Fruit fly (Drosophila melanogaster) whole organism: ENCODE results near the gene Unc-115b.
"Not testable (repeated sequence)": the region's sequence is repeated elsewhere in the genome, so short reads cannot be mapped to it uniquely, and the experiment has no call there.

Experiments
- CG8478 ChIP-seq: fragments of >200 bp; optimal IDR thresholded peaks from 2 replicates; lab custom pipeline; 2018; ENCODE audit warnings: inconsistent platforms
- Dll ChIP-seq: fragments of >200 bp; optimal IDR thresholded peaks from 2 replicates; lab custom pipeline; 2017
- EcR ChIP-seq, 2 experiments: fragments of >200 bp; optimal IDR thresholded peaks; 2 replicates each; lab custom pipeline; 2017; ENCODE audit warnings: missing biosample characterization in 2 of 2, missing genetic modification characterization in 2 of 2, missing genetic modification reagents in 2 of 2
- pan ChIP-seq: fragments of >200 bp; optimal IDR thresholded peaks from 2 replicates; lab custom pipeline; 2017
- psq ChIP-seq: fragments of >200 bp; optimal IDR thresholded peaks from 2 replicates; lab custom pipeline; 2017
- usp ChIP-seq: fragments of >200 bp; optimal IDR thresholded peaks from 2 replicates; lab custom pipeline; 2017; ENCODE audit warnings: missing biosample characterization, missing genetic modification characterization, mixed read lengths

Gene Unc-115b

dm6 chr3R:9703273-9703672 is 10.7 kb upstream of the Unc-115b start:
- TF ChIP-seq usp (GFP tag; lab: Kevin White, UChicago) (no peak), CG8478 (lab: Kevin White, UChicago) (no peak), psq (lab: Kevin White, UChicago) (no peak), EcR (GFP tag; optimal IDR thresholded peaks at IDR 0.05; lab: Kevin White, UChicago) (no peak), pan (lab: Kevin White, UChicago) (no peak), Dll (lab: Kevin White, UChicago) (no peak)

dm6 chr3R:9702567-9702966 is 10.0 kb upstream of the Unc-115b start:
- TF ChIP-seq pan (lab: Kevin White, UChicago), result no peak
- no peak for TF ChIP-seq CG8478 (lab: Kevin White, UChicago)
- no peak for TF ChIP-seq usp (GFP tag; lab: Kevin White, UChicago)
- no peak for TF ChIP-seq EcR (GFP tag; optimal IDR thresholded peaks at IDR 0.05; lab: Kevin White, UChicago)
- no peak for TF ChIP-seq psq (lab: Kevin White, UChicago)
- no peak for TF ChIP-seq Dll (lab: Kevin White, UChicago)

- no peak for TF ChIP-seq pan (lab: Kevin White, UChicago)
- no peak for TF ChIP-seq psq (lab: Kevin White, UChicago)
- TF ChIP-seq Dll (lab: Kevin White, UChicago), result no peak
- no peak for TF ChIP-seq CG8478 (lab: Kevin White, UChicago)
- no peak for TF ChIP-seq EcR (GFP tag; optimal IDR thresholded peaks at IDR 0.05; lab: Kevin White, UChicago)
- no peak for TF ChIP-seq usp (GFP tag; lab: Kevin White, UChicago)
These were observed 9.3 kb upstream of the Unc-115b start for dm6 chr3R:9701897-9702296.

- no peak for TF ChIP-seq CG8478 (lab: Kevin White, UChicago)
- TF ChIP-seq pan (lab: Kevin White, UChicago), result no peak
- TF ChIP-seq Dll (lab: Kevin White, UChicago), result no peak
- TF ChIP-seq EcR (GFP tag; optimal IDR thresholded peaks at IDR 0.05; lab: Kevin White, UChicago), result no peak
- TF ChIP-seq usp (GFP tag; lab: Kevin White, UChicago), result no peak
- no peak for TF ChIP-seq psq (lab: Kevin White, UChicago)
These were observed 8.7 kb upstream of the Unc-115b start for dm6 chr3R:9701148-9701703.

- TF ChIP-seq Dll (lab: Kevin White, UChicago), result no peak
- no peak for TF ChIP-seq psq (lab: Kevin White, UChicago)
- no peak for TF ChIP-seq usp (GFP tag; lab: Kevin White, UChicago)
- TF ChIP-seq EcR (GFP tag; optimal IDR thresholded peaks at IDR 0.05; lab: Kevin White, UChicago), result no peak
- no peak for TF ChIP-seq CG8478 (lab: Kevin White, UChicago)
- TF ChIP-seq pan (lab: Kevin White, UChicago), result no peak
These were observed 7.9 kb upstream of the Unc-115b start for dm6 chr3R:9700513-9700912.

- no peak for TF ChIP-seq EcR (GFP tag; optimal IDR thresholded peaks at IDR 0.05; lab: Kevin White, UChicago)
- TF ChIP-seq usp (GFP tag; lab: Kevin White, UChicago), result no peak
- TF ChIP-seq psq (lab: Kevin White, UChicago), result no peak
- no peak for TF ChIP-seq Dll (lab: Kevin White, UChicago)
- TF ChIP-seq CG8478 (lab: Kevin White, UChicago), result no peak
- no peak for TF ChIP-seq pan (lab: Kevin White, UChicago)
These were observed 2.4 kb upstream of the Unc-115b start for dm6 chr3R:9694999-9695398.

dm6 chr3R:9685376-9685775 is 7.2 kb downstream of the Unc-115b start, which contains the start of the genes eca and CG18542:
eca (minus strand) TSS chr3R:9685476.
CG18542 (plus strand) TSS chr3R:9685760.
- TF ChIP-seq pan (lab: Kevin White, UChicago); psq (lab: Kevin White, UChicago); EcR (GFP tag; optimal IDR thresholded peaks at IDR 0.05; lab: Kevin White, UChicago): not testable (repeated sequence)

dm6 chr3R:9684125-9684524 is 8.4 kb downstream of the Unc-115b start, which contains the start of gene CG9444:
CG9444 (minus strand) TSS chr3R:9684264.
- TF ChIP-seq EcR (GFP tag; optimal IDR thresholded peaks at IDR 0.05; lab: Kevin White, UChicago) (no peak), pan (lab: Kevin White, UChicago) (no peak), psq (lab: Kevin White, UChicago) (no peak), usp (GFP tag; lab: Kevin White, UChicago) (no peak), Dll (lab: Kevin White, UChicago) (no peak), CG8478 (lab: Kevin White, UChicago) (no peak)

- TF ChIP-seq usp (GFP tag; lab: Kevin White, UChicago) (no peak), pan (lab: Kevin White, UChicago) (no peak), Dll (lab: Kevin White, UChicago) (no peak), CG8478 (lab: Kevin White, UChicago) (no peak), psq (lab: Kevin White, UChicago) (no peak), EcR (GFP tag; optimal IDR thresholded peaks at IDR 0.05; lab: Kevin White, UChicago) (no peak)
These were observed 9.4 kb downstream of the Unc-115b start for dm6 chr3R:9683064-9683682.

- no peak for TF ChIP-seq pan (lab: Kevin White, UChicago)
- no peak for TF ChIP-seq CG8478 (lab: Kevin White, UChicago)
- TF ChIP-seq Dll (lab: Kevin White, UChicago), result no peak
- no peak for TF ChIP-seq EcR (GFP tag; optimal IDR thresholded peaks at IDR 0.05; lab: Kevin White, UChicago)
- TF ChIP-seq usp (GFP tag; lab: Kevin White, UChicago), result no peak
- no peak for TF ChIP-seq psq (lab: Kevin White, UChicago)
These were observed 12.8 kb downstream of the Unc-115b start, which contains the start of gene nmdyn-D7 for dm6 chr3R:9679746-9680145. nmdyn-D7 (plus strand) TSS chr3R:9679939.

- no peak for TF ChIP-seq CG8478 (lab: Kevin White, UChicago)
- TF ChIP-seq Dll (lab: Kevin White, UChicago), result no peak
- TF ChIP-seq psq (lab: Kevin White, UChicago), result no peak
- no peak for TF ChIP-seq EcR (GFP tag; optimal IDR thresholded peaks at IDR 0.05; lab: Kevin White, UChicago)
- no peak for TF ChIP-seq usp (GFP tag; lab: Kevin White, UChicago)
- TF ChIP-seq pan (lab: Kevin White, UChicago), result no peak
These were observed 14.7 kb downstream of the Unc-115b start, which contains the start of gene p23 for dm6 chr3R:9677734-9678341. p23 (plus strand) TSS chr3R:9677927.
